Worm (Caenorhabditis elegans) whole organism, L4 larva: Measurements from ENCODE around the gene grl-11.
A peak's percentile ranks its signal among the peaks of the same experiment; 100 is the strongest.

Experiments
- F26F4.8 ChIP-seq: fragments of 200-800 bp; sonication (Bioruptor generic); conservative IDR thresholded peaks from 2 replicates; pipeline ENCODE4 v1.3.6; 2022; ENCODE audit warnings: missing genetic modification characterization, missing compliant biosample characterization
- T26A8.4 ChIP-seq: fragments of 200-800 bp; sonication (Bioruptor generic); IDR thresholded peaks from 2 replicates; pipeline ENCODE4 v1.3.6; 2022; ENCODE audit warnings: missing genetic modification characterization, missing compliant biosample characterization
- ZK337.2 ChIP-seq: fragments of 200-800 bp; sonication (Bioruptor generic); IDR thresholded peaks from 2 replicates; pipeline ENCODE4 v1.3.6; 2022; ENCODE audit warnings: missing genetic modification reagents, missing genetic modification characterization, missing compliant biosample characterization
- aha-1 ChIP-seq: fragments of 150-350 bp; peaks from one replicate; lab custom pipeline; 2014; ENCODE audit warnings: missing biosample characterization, missing genetic modification characterization
- attf-4 ChIP-seq: sonication (generic microtip); optimal IDR thresholded peaks from 3 replicates; lab custom pipeline; 2017; ENCODE audit warnings: missing biosample characterization, missing genetic modification characterization
- ceh-62 ChIP-seq: sonication (generic microtip); optimal IDR thresholded peaks from 2 replicates; lab custom pipeline; 2017; ENCODE audit warnings: missing biosample characterization, missing genetic modification characterization
- daf-12 ChIP-seq: fragments of 150-350 bp; optimal IDR thresholded peaks from 2 replicates; lab custom pipeline; 2014; ENCODE audit warnings: missing biosample characterization, missing genetic modification reagents, missing genetic modification characterization
- daf-16 ChIP-seq, 3 experiments: sonication (generic microtip); optimal IDR thresholded peaks; 2 replicates each; lab custom pipeline; 2016 to 2017; ENCODE audit warnings: missing genetic modification characterization in 3 of 3, missing genetic modification reagents in 3 of 3, mild to moderate bottlenecking in 2 of 3, missing compliant biosample characterization in 2 of 3, missing biosample characterization in 1 of 3, moderate library complexity in 1 of 3
- dpl-1 ChIP-seq: fragments of 150-350 bp; optimal IDR thresholded peaks from 2 replicates; lab custom pipeline; 2014; ENCODE audit warnings: missing biosample characterization, missing genetic modification reagents, missing genetic modification characterization
- dve-1 ChIP-seq: sonication (generic microtip); optimal IDR thresholded peaks from 2 replicates; lab custom pipeline; 2017; ENCODE audit warnings: antibody characterized with exemption, mild to moderate bottlenecking, missing genetic modification characterization, missing compliant biosample characterization; ENCODE audit not compliant: insufficient read depth
- egl-27 ChIP-seq: sonication (generic microtip); optimal IDR thresholded peaks from 3 replicates; lab custom pipeline; 2017; ENCODE audit warnings: missing biosample characterization, missing genetic modification reagents, missing genetic modification characterization
- fkh-10 ChIP-seq: fragments of 150-350 bp; optimal IDR thresholded peaks from 2 replicates; lab custom pipeline; 2014; ENCODE audit warnings: missing biosample characterization, missing genetic modification reagents, missing genetic modification characterization
- hif-1 ChIP-seq, 2 experiments: sonication (generic microtip); optimal IDR thresholded peaks; 2 replicates each; lab custom pipeline; 2016 to 2017; ENCODE audit warnings: missing compliant biosample characterization in 2 of 2, missing genetic modification characterization in 2 of 2, missing genetic modification reagents in 2 of 2, missing genotype in 2 of 2, mild to moderate bottlenecking in 1 of 2
- hlh-11 ChIP-seq: fragments of 200-800 bp; sonication (Bioruptor generic); optimal IDR thresholded peaks from 2 replicates; lab custom pipeline; 2018; ENCODE audit warnings: mild to moderate bottlenecking, missing genetic modification characterization, missing compliant biosample characterization
- hlh-30 ChIP-seq: sonication (generic microtip); optimal IDR thresholded peaks from 2 replicates; lab custom pipeline; 2017; ENCODE audit warnings: antibody characterized with exemption, mild to moderate bottlenecking, missing genetic modification characterization, missing compliant biosample characterization; ENCODE audit not compliant: insufficient read depth
- lin-38 ChIP-seq: fragments of 200-800 bp; sonication (Bioruptor generic); IDR thresholded peaks from 2 replicates; pipeline ENCODE4 v1.3.6; 2022; ENCODE audit warnings: missing genetic modification reagents, missing genetic modification characterization, missing compliant biosample characterization
- madf-9 ChIP-seq: fragments of 200-800 bp; sonication (Bioruptor generic); conservative IDR thresholded peaks from 2 replicates; pipeline ENCODE4 v1.3.6; 2022; ENCODE audit warnings: missing genetic modification reagents, missing genetic modification characterization, missing compliant biosample characterization
- mdl-1 ChIP-seq, 2 experiments: fragments of 150-350 bp in 1 of 2; sonication (generic microtip) in 1 of 2; optimal IDR thresholded peaks; 2 replicates each; lab custom pipeline; 2014 to 2017; ENCODE audit warnings: missing biosample characterization in 2 of 2, missing genetic modification characterization in 2 of 2
- mxl-2 ChIP-seq: fragments of 200-800 bp; sonication (Bioruptor generic); conservative IDR thresholded peaks from 2 replicates; pipeline ENCODE4 v1.3.6; 2022; ENCODE audit warnings: missing genetic modification reagents, missing genetic modification characterization, missing compliant biosample characterization
- nhr-11 ChIP-seq: fragments of 150-350 bp; optimal IDR thresholded peaks from 2 replicates; lab custom pipeline; 2014; ENCODE audit warnings: missing biosample characterization, missing genetic modification characterization
- nhr-28 ChIP-seq: fragments of 150-350 bp; optimal IDR thresholded peaks from 2 replicates; lab custom pipeline; 2014; ENCODE audit warnings: missing biosample characterization, missing genetic modification characterization
- nhr-41 ChIP-seq: fragments of 200-800 bp; sonication (Bioruptor generic); IDR thresholded peaks from 2 replicates; pipeline ENCODE4 v1.3.6; 2022; ENCODE audit warnings: missing genetic modification reagents, missing genetic modification characterization, missing compliant biosample characterization
- nhr-76 ChIP-seq: fragments of 150-350 bp; optimal IDR thresholded peaks from 2 replicates; lab custom pipeline; 2014; ENCODE audit warnings: missing biosample characterization, missing genetic modification characterization
- nhr-77 ChIP-seq: fragments of 150-350 bp; optimal IDR thresholded peaks from 2 replicates; lab custom pipeline; 2014; ENCODE audit warnings: missing biosample characterization, missing genetic modification characterization
- rbr-2 ChIP-seq: sonication (generic microtip); optimal IDR thresholded peaks from 2 replicates; lab custom pipeline; 2016; ENCODE audit warnings: missing genotype, missing genetic modification characterization, missing compliant biosample characterization
- set-16 ChIP-seq: fragments of 200-800 bp; sonication (Bioruptor generic); IDR thresholded peaks from 2 replicates; pipeline ENCODE4 v1.3.6; 2022; ENCODE audit warnings: missing genetic modification reagents, missing genetic modification characterization, missing compliant biosample characterization
- skn-1 ChIP-seq: fragments of 150-350 bp; optimal IDR thresholded peaks from 2 replicates; lab custom pipeline; 2014; ENCODE audit warnings: missing biosample characterization, missing genetic modification characterization
- tra-1 ChIP-seq: fragments of 200-800 bp; sonication (Bioruptor generic); IDR thresholded peaks from 2 replicates; pipeline ENCODE4 v1.3.6; 2022; ENCODE audit warnings: missing genetic modification reagents, missing genetic modification characterization, missing compliant biosample characterization
- unc-39 ChIP-seq: sonication (generic microtip); optimal IDR thresholded peaks from 2 replicates; lab custom pipeline; 2017; ENCODE audit warnings: missing biosample characterization, missing genetic modification characterization
- unc-62 ChIP-seq, 3 experiments: fragments of 150-350 bp in 1 of 3; sonication (generic microtip); optimal IDR thresholded peaks in 2 of 3; peaks in 1 of 3; 1 replicate in 1 of 3; 2 replicates in 2 of 3; lab custom pipeline; 2014 to 2017; ENCODE audit warnings: missing biosample characterization in 3 of 3, missing genetic modification characterization in 3 of 3, missing genetic modification reagents in 3 of 3, missing genotype in 1 of 3
- zag-1 ChIP-seq: fragments of 150-350 bp; optimal IDR thresholded peaks from 2 replicates; lab custom pipeline; 2014; ENCODE audit warnings: missing biosample characterization, missing genetic modification characterization
- zfp-2 ChIP-seq: sonication (generic microtip); optimal IDR thresholded peaks from 2 replicates; lab custom pipeline; 2016; ENCODE audit warnings: mild to moderate bottlenecking, missing genetic modification characterization, missing compliant biosample characterization
- zip-11 ChIP-seq: fragments of 200-800 bp; sonication (Bioruptor generic); IDR thresholded peaks from 2 replicates; pipeline ENCODE4 v1.3.6; 2022; ENCODE audit warnings: missing genetic modification characterization, missing compliant biosample characterization

The grl-11 gene

DNA sequence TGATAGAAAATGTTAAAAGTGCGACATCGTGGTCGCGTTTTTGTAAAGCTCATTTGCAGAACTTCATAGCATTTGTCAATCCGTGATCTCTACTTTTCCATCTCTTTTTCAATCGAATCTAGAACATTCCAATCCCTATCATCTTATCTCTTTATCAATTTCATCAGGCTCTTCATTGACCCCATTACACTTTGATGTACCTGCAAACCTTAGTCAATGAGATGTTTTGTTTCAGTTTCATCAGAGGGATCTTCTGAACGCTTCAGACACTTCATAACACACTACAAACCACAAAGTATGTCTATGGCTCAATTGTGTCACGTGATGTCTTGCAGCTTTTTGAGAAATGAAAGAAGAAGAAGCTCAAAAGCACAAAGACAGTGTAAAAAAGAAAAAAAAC, 35.0 kb downstream of the grl-11 start:
- TF ChIP-seq zip-11 (GFP tag; lab: Robert Waterston, UW) (no peak), rbr-2 (tag; lab: Kevin White, UChicago) (no peak), egl-27 (no peak), lin-38 (GFP tag; lab: Robert Waterston, UW) (no peak), hif-1 (tag; optimal IDR thresholded peaks at IDR 0.05; lab: Kevin White, UChicago) (no peak), zag-1 (tag; lab: Kevin White, UChicago) (no peak), nhr-77 (tag; lab: Kevin White, UChicago) (no peak), ceh-62 (tag; lab: Kevin White, UChicago) (no peak), unc-62 (GFP tag; optimal IDR thresholded peaks at IDR 0.05 in 1 of 2; lab: Kevin White, UChicago) (peak in 1 of 2 experiments; percentile 84), unc-62 (tag; optimal IDR thresholded peaks at IDR 0.05; lab: Kevin White, UChicago) (no peak), dve-1 (tag; lab: Kevin White, UChicago) (no peak), nhr-28 (tag; lab: Kevin White, UChicago) (peak; percentile 59), attf-4 (no peak), mxl-2 (GFP tag; lab: Robert Waterston, UW) (no peak), nhr-41 (GFP tag; lab: Robert Waterston, UW) (no peak), daf-12 (tag; lab: Kevin White, UChicago) (no peak), aha-1 (tag; lab: Kevin White, UChicago) (peak; percentile 69), nhr-76 (tag; lab: Kevin White, UChicago) (no peak), daf-16 (GFP tag; optimal IDR thresholded peaks at IDR 0.05; lab: Kevin White, UChicago) (peak in 1 of 2 experiments; percentile 75), daf-16 (tag; optimal IDR thresholded peaks at IDR 0.05; lab: Kevin White, UChicago) (no peak), F26F4.8 (no peak), fkh-10 (GFP tag; lab: Kevin White, UChicago) (no peak), hlh-30 (tag; lab: Kevin White, UChicago) (peak; percentile 16), skn-1 (tag; lab: Kevin White, UChicago) (no peak), ZK337.2 (GFP tag; lab: Robert Waterston, UW) (no peak), madf-9 (GFP tag; lab: Robert Waterston, UW) (no peak), zfp-2 (tag; lab: Kevin White, UChicago) (no peak), hlh-11 (tag; lab: Kevin White, UChicago) (peak; percentile 52), T26A8.4 (no peak), mdl-1 (tag; optimal IDR thresholded peaks at IDR 0.05; lab: Kevin White, UChicago) (no peak), unc-39 (no peak)

DNA sequence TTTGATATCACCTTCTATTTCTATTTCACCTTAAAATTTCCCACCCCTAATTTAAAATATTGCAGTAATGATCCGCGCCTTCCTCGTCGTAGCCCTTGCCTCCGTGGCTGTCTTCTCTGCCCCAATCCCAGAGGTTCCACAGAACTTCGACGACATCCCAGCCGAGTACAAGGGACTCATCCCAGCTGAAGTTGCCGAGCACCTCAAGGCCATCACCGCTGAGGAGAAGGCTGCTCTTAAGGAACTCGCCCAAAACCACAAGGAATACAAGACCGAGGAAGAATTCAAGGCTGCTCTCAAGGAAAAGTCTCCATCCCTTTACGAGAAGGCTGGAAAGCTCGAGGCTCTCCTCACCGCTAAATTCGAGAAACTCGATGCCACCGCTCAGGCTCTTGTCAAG, 36.4 kb downstream of the grl-11 start, which contains the start of gene far-2:
far-2 (plus strand) TSS at position 66 of the 400 bp plus-strand sequence.
- peak; percentile 75 for TF ChIP-seq set-16 (GFP tag; lab: Robert Waterston, UW)
- TF ChIP-seq unc-62 (GFP tag; optimal IDR thresholded peaks at IDR 0.05 in 1 of 2; lab: Kevin White, UChicago) = peak in 1 of 2 experiments; percentile 16
- TF ChIP-seq unc-62 (tag; optimal IDR thresholded peaks at IDR 0.05; lab: Kevin White, UChicago) = no peak
- no peak for TF ChIP-seq tra-1 (GFP tag; lab: Robert Waterston, UW)

DNA sequence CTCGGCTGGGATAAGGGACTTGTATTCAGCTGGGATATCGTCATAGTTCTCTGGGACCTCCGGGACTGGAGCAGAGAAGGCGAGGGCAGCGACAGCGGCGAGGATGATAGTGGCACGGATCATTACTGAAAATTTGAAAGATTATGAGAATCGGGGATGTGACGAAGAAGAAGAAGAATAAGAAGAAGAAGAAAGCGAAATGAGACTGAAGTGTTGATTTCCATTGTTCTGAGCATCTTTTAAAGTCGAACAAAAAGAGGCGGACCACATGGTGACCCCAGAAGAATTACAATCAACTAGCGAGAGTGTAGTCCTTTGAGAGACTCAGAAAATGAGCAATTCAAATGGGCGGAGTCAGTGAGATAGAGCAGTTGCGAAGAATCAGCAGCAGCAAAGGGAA, 37.1 kb downstream of the grl-11 start, which contains the start of gene far-1:
far-1 (minus strand) TSS at position 125 of the 400 bp plus-strand sequence.
- TF ChIP-seq unc-62 (GFP tag; optimal IDR thresholded peaks at IDR 0.05 in 1 of 2; lab: Kevin White, UChicago) (peak in 1 of 2 experiments; percentile 48), unc-62 (tag; optimal IDR thresholded peaks at IDR 0.05; lab: Kevin White, UChicago) (no peak), nhr-11 (tag; lab: Kevin White, UChicago) (no peak)

DNA sequence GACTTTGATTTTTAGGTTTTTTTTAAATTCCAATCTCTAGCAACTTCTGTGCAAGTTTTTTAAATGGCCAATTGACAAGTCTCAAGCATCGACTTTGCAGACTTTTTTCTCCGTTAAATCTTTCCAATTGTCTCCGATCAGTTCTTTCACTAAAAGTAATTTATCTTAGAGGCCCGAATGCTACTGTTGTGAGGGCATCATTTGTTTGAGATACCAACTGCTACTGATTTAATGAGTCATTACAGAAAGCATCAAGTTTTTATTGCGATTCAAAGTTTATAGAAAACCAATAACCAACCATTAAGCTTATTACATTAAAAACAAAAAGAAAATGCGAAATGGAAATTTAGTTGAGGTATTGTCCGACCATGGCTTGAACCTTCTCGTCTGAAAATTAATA, 38.0 kb downstream of the grl-11 start:
- TF ChIP-seq dpl-1 (no peak), aha-1 (tag; lab: Kevin White, UChicago) (peak; percentile 22)
